Fruit fly (Drosophila melanogaster) whole organism, embryonic: ENCODE measurements around the gene Antp.

Experiments used
- Awh ChIP-seq: fragments of 200-800 bp; sonication (Bioruptor generic); IDR thresholded peaks from 2 replicates; pipeline ENCODE4, ENCODE4 v1.3.6; 2022; ENCODE audit warnings: missing biosample characterization, missing genetic modification characterization
- CG10321 ChIP-seq: fragments of 200-800 bp; sonication (Bioruptor generic); IDR thresholded peaks from 2 replicates; pipeline ENCODE4 v1.3.6; 2022; ENCODE audit warnings: missing biosample characterization, missing genetic modification characterization
- CG12219 ChIP-seq: fragments of 200-800 bp; sonication (Bioruptor generic); optimal IDR thresholded peaks from 3 replicates; lab custom pipeline; 2018; ENCODE audit warnings: missing biosample characterization, mild to moderate bottlenecking, missing genetic modification characterization
- CG14710 ChIP-seq: fragments of 200-800 bp; sonication (Bioruptor generic); optimal IDR thresholded peaks from 3 replicates; lab custom pipeline; 2019; ENCODE audit warnings: missing biosample characterization, mild to moderate bottlenecking, missing genetic modification characterization, moderate library complexity
- CG1529 ChIP-seq: fragments of 200-800 bp; sonication (Bioruptor generic); optimal IDR thresholded peaks from 3 replicates; lab custom pipeline; 2018; ENCODE audit warnings: missing biosample characterization, missing genetic modification characterization
- CG17829 ChIP-seq: fragments of 200-800 bp; optimal IDR thresholded peaks from 2 replicates; lab custom pipeline; 2019; ENCODE audit warnings: missing biosample characterization, mild to moderate bottlenecking, missing genetic modification characterization, moderate library complexity
- CG32767 ChIP-seq: fragments of 200-800 bp; sonication (Bioruptor generic); IDR thresholded peaks from 2 replicates; pipeline ENCODE4 v1.3.6; 2022; ENCODE audit warnings: missing biosample characterization, missing genetic modification characterization
- CG32772 ChIP-seq: fragments of 200-800 bp; sonication (Bioruptor generic); IDR thresholded peaks from 2 replicates; pipeline ENCODE4 v1.3.6; 2022; ENCODE audit warnings: missing biosample characterization, missing genetic modification characterization
- CG3838 ChIP-seq: fragments of 200-800 bp; sonication (Bioruptor generic); optimal IDR thresholded peaks from 3 replicates; lab custom pipeline; 2016; ENCODE audit warnings: missing biosample characterization, missing genetic modification characterization
- CG6854 ChIP-seq: fragments of 200-800 bp; sonication (Bioruptor generic); optimal IDR thresholded peaks from 3 replicates; lab custom pipeline; 2017; ENCODE audit warnings: missing biosample characterization, mild to moderate bottlenecking, missing genetic modification characterization
- CG8765 ChIP-seq: fragments of 200-800 bp; sonication (Bioruptor generic); IDR thresholded peaks from 2 replicates; pipeline ENCODE4 v1.3.6; 2022; ENCODE audit warnings: missing biosample characterization, missing genetic modification characterization
- CG8924 ChIP-seq: fragments of 200-800 bp; optimal IDR thresholded peaks from 3 replicates; lab custom pipeline; 2019; ENCODE audit warnings: missing biosample characterization, mild to moderate bottlenecking, missing genetic modification characterization, moderate library complexity
- CoRest ChIP-seq: fragments of 200-800 bp; sonication (Bioruptor generic); optimal IDR thresholded peaks from 3 replicates; lab custom pipeline; 2018; ENCODE audit warnings: missing biosample characterization, mild to moderate bottlenecking, missing genetic modification characterization, moderate library complexity
- D ChIP-seq, 2 experiments: fragments of 200-800 bp in 1 of 2; fragments of >200 bp in 1 of 2; sonication (Bioruptor generic) in 1 of 2; optimal IDR thresholded peaks; 2 replicates in 1 of 2; 3 replicates in 1 of 2; lab custom pipeline; 2017; ENCODE audit warnings: mild to moderate bottlenecking in 1 of 2, missing biosample characterization in 1 of 2, missing genetic modification characterization in 1 of 2, missing genetic modification reagents in 1 of 2
- D19A ChIP-seq: fragments of 200-800 bp; optimal IDR thresholded peaks from 3 replicates; lab custom pipeline; 2019; ENCODE audit warnings: missing biosample characterization, mild to moderate bottlenecking, missing genetic modification characterization, moderate library complexity
- Dip3 ChIP-seq: fragments of 200-800 bp; sonication (Bioruptor generic); optimal IDR thresholded peaks from 3 replicates; lab custom pipeline; 2016; ENCODE audit warnings: missing biosample characterization, missing genetic modification characterization
- Fer1 ChIP-seq: fragments of 200-800 bp; sonication (Bioruptor generic); optimal IDR thresholded peaks from 2 replicates; lab custom pipeline; 2017; ENCODE audit warnings: missing biosample characterization, mild to moderate bottlenecking, missing genetic modification characterization
- HmgD ChIP-seq: fragments of 200-800 bp; sonication (Bioruptor generic); optimal IDR thresholded peaks from 3 replicates; lab custom pipeline; 2016; ENCODE audit warnings: missing biosample characterization, missing genetic modification characterization
- Jarid2 ChIP-seq: fragments of 200-800 bp; sonication (Bioruptor generic); optimal IDR thresholded peaks from 3 replicates; lab custom pipeline; 2017; ENCODE audit warnings: mild to moderate bottlenecking, missing biosample characterization, missing genetic modification reagents, missing genetic modification characterization
- Kr ChIP-seq: fragments of 200-800 bp; sonication (Bioruptor generic); optimal IDR thresholded peaks from 2 replicates; lab custom pipeline; 2017; ENCODE audit warnings: missing biosample characterization, mild to moderate bottlenecking, missing genetic modification characterization
- Nf-YB ChIP-seq: fragments of 200-800 bp; sonication (Bioruptor generic); optimal IDR thresholded peaks from 3 replicates; lab custom pipeline; 2019; ENCODE audit warnings: missing biosample characterization, mild to moderate bottlenecking, missing genetic modification characterization, moderate library complexity
- NfI ChIP-seq: fragments of 200-800 bp; sonication (Bioruptor generic); optimal IDR thresholded peaks from 3 replicates; lab custom pipeline; 2018; ENCODE audit warnings: missing biosample characterization, mild to moderate bottlenecking, missing genetic modification characterization, moderate library complexity
- Stat92E ChIP-seq, 3 experiments: fragments of >200 bp in 2 of 3; fragments of 200-800 bp in 1 of 3; sonication (Bioruptor generic) in 1 of 3; optimal IDR thresholded peaks; 2 replicates each; lab custom pipeline; 2017 to 2019; ENCODE audit warnings: missing biosample characterization in 3 of 3, missing genetic modification characterization in 3 of 3, mild to moderate bottlenecking in 1 of 3, moderate library complexity in 1 of 3
- abd-A ChIP-seq: fragments of 200-800 bp; sonication (Bioruptor generic); optimal IDR thresholded peaks from 3 replicates; lab custom pipeline; 2019; ENCODE audit warnings: missing biosample characterization, mild to moderate bottlenecking, missing genetic modification characterization, moderate library complexity
- bowl ChIP-seq: fragments of 200-800 bp; sonication (Bioruptor generic); IDR thresholded peaks from 2 replicates; pipeline ENCODE4 v1.3.6; 2022; ENCODE audit warnings: missing biosample characterization, missing genetic modification characterization
- crol ChIP-seq: fragments of 200-800 bp; sonication (Bioruptor generic); IDR thresholded peaks from 2 replicates; pipeline ENCODE4 v1.3.6; 2022; ENCODE audit warnings: missing biosample characterization, missing genetic modification characterization
- dmrt11E ChIP-seq: fragments of 200-800 bp; sonication (Bioruptor generic); optimal IDR thresholded peaks from 3 replicates; lab custom pipeline; 2018; ENCODE audit warnings: missing biosample characterization, mild to moderate bottlenecking, missing genetic modification characterization, moderate library complexity
- insv ChIP-seq, 2 experiments: fragments of 200-800 bp; sonication (Bioruptor generic); optimal IDR thresholded peaks; 3 replicates each; lab custom pipeline; 2016 to 2018; ENCODE audit warnings: missing biosample characterization in 2 of 2, missing genetic modification characterization in 2 of 2
- inv ChIP-seq: fragments of 200-800 bp; sonication (Bioruptor generic); IDR thresholded peaks from 2 replicates; pipeline ENCODE4 v1.3.6; 2022; ENCODE audit warnings: missing biosample characterization, missing genetic modification characterization; ENCODE audit not compliant: partially characterized antibody
- nerfin-1 ChIP-seq: fragments of 200-800 bp; sonication (Bioruptor generic); optimal IDR thresholded peaks from 3 replicates; lab custom pipeline; 2019; ENCODE audit warnings: missing biosample characterization, mild to moderate bottlenecking, missing genetic modification characterization, moderate library complexity
- nmo ChIP-seq: fragments of 200-800 bp; sonication (Bioruptor generic); optimal IDR thresholded peaks from 2 replicates; lab custom pipeline; 2018; ENCODE audit warnings: missing biosample characterization, mild to moderate bottlenecking, missing genetic modification characterization, moderate library complexity
- oc ChIP-seq: fragments of 200-800 bp; sonication (Bioruptor generic); optimal IDR thresholded peaks from 2 replicates; lab custom pipeline; 2018; ENCODE audit warnings: missing biosample characterization, mild to moderate bottlenecking, missing genetic modification characterization, moderate library complexity
- pnt ChIP-seq: fragments of 200-800 bp; sonication (Bioruptor generic); optimal IDR thresholded peaks from 3 replicates; lab custom pipeline; 2016; ENCODE audit warnings: missing biosample characterization, missing genetic modification characterization
- prd ChIP-seq, 3 experiments: fragments of >200 bp in 2 of 3; fragments of 200-800 bp in 1 of 3; sonication (Bioruptor generic) in 1 of 3; optimal IDR thresholded peaks in 2 of 3; IDR thresholded peaks in 1 of 3; 2 replicates in 2 of 3; 3 replicates in 1 of 3; pipeline versions ENCODE4 v1.3.6 to Lab custom; 2017 to 2022; ENCODE audit warnings: missing biosample characterization in 1 of 3, missing genetic modification characterization in 1 of 3
- pros ChIP-seq: fragments of 200-800 bp; sonication (Bioruptor generic); optimal IDR thresholded peaks from 3 replicates; lab custom pipeline; 2019; ENCODE audit warnings: missing biosample characterization, mild to moderate bottlenecking, missing genetic modification characterization, moderate library complexity
- sd ChIP-seq: fragments of 200-800 bp; sonication (Bioruptor generic); optimal IDR thresholded peaks from 3 replicates; lab custom pipeline; 2018; ENCODE audit warnings: missing biosample characterization, mild to moderate bottlenecking, missing genetic modification characterization, moderate library complexity
- seq ChIP-seq: fragments of 200-800 bp; sonication (Bioruptor generic); IDR thresholded peaks from 2 replicates; pipeline ENCODE4 v1.3.6; 2022; ENCODE audit warnings: missing biosample characterization, missing genetic modification characterization
- slbo ChIP-seq: fragments of 200-800 bp; sonication (Bioruptor generic); IDR thresholded peaks from 2 replicates; pipeline ENCODE4 v1.3.6; 2022; ENCODE audit warnings: missing biosample characterization, missing genetic modification characterization
- tap ChIP-seq: fragments of 200-800 bp; optimal IDR thresholded peaks from 3 replicates; lab custom pipeline; 2019; ENCODE audit warnings: missing biosample characterization, mild to moderate bottlenecking, missing genetic modification characterization, moderate library complexity
- tll ChIP-seq, 2 experiments: fragments of 200-800 bp in 1 of 2; fragments of >200 bp in 1 of 2; sonication (Bioruptor generic) in 1 of 2; optimal IDR thresholded peaks; 2 replicates each; lab custom pipeline; 2017 to 2019; ENCODE audit warnings: missing biosample characterization in 2 of 2, missing genetic modification characterization in 2 of 2, mild to moderate bottlenecking in 1 of 2, moderate library complexity in 1 of 2
- twi ChIP-seq: fragments of 200-800 bp; optimal IDR thresholded peaks from 2 replicates; lab custom pipeline; 2019; ENCODE audit warnings: missing biosample characterization, mild to moderate bottlenecking, missing genetic modification characterization, moderate library complexity
- zen ChIP-seq: fragments of 200-800 bp; sonication (Bioruptor generic); optimal IDR thresholded peaks from 3 replicates; lab custom pipeline; 2018; ENCODE audit warnings: missing biosample characterization, mild to moderate bottlenecking, missing genetic modification characterization, moderate library complexity

Gene Antp

dm6 chr3R:6991888-6992287 lies 7.1 kb downstream of the Antp start (continued):
- TF ChIP-seq Kr (GFP tag; lab: Kevin White, UChicago) (peak; percentile 43), Dip3 (GFP tag; lab: Kevin White, UChicago) (no peak), seq (GFP tag; lab: Robert Waterston, UW) (peak; percentile 93), CG32767 (GFP tag; lab: Robert Waterston, UW) (no peak), CG1529 (GFP tag; lab: Kevin White, UChicago) (no peak), CG8765 (no peak), tll (GFP tag; optimal IDR thresholded peaks at IDR 0.05; lab: Kevin White, UChicago) (peak in 1 of 2 experiments; percentile 78), nmo (GFP tag; lab: Kevin White, UChicago) (peak; percentile 45), inv (GFP tag; lab: Robert Waterston, UW) (no peak), CG10321 (GFP tag; lab: Robert Waterston, UW) (peak; percentile 74), HmgD (peak; percentile 43), tap (tag; lab: Kevin White, UChicago) (peak; percentile 17), CG3838 (GFP tag; lab: Kevin White, UChicago) (no peak), slbo (no peak), CG17829 (tag; lab: Kevin White, UChicago) (peak; percentile 48), sd (tag; lab: Kevin White, UChicago) (peak; percentile 34), pros (peak; percentile 95), zen (peak; percentile 61), twi (peak; percentile 90), D (optimal IDR thresholded peaks at IDR 0.05; lab: Kevin White, UChicago) (peak; percentile 8), D (GFP tag; optimal IDR thresholded peaks at IDR 0.05; lab: Kevin White, UChicago) (peak; percentile 26), CG32772 (GFP tag; lab: Robert Waterston, UW) (no peak), CG6854 (GFP tag; lab: Kevin White, UChicago) (no peak), abd-A (tag; lab: Kevin White, UChicago) (peak; percentile 68), bowl (GFP tag; lab: Robert Waterston, UW) (no peak), CG14710 (tag; lab: Kevin White, UChicago) (no peak), Jarid2 (GFP tag; lab: Kevin White, UChicago) (no peak), crol (GFP tag; lab: Robert Waterston, UW) (peak; percentile 84), pnt (no peak), Stat92E (GFP tag; optimal IDR thresholded peaks at IDR 0.05; lab: Kevin White, UChicago) (peak in 1 of 3 experiments; percentile 27), Nf-YB (GFP tag; lab: Kevin White, UChicago) (peak; percentile 92), NfI (GFP tag; lab: Kevin White, UChicago) (no peak), dmrt11E (no peak), prd (optimal IDR thresholded peaks at IDR 0.05; lab: Kevin White, UChicago) (no peak), prd (GFP tag; IDR thresholded peaks at IDR 0.05; lab: Robert Waterston, UW) (0 out of 3 replicates have a peak, but pooled peaks have one; percentile 14), CoRest (peak; percentile 33), CG8924 (tag; lab: Kevin White, UChicago) (peak; percentile 37), D19A (tag; lab: Kevin White, UChicago) (no peak), Awh (GFP tag; lab: Robert Waterston, UW) (no peak), CG12219 (GFP tag; lab: Kevin White, UChicago) (no peak), insv (GFP tag; optimal IDR thresholded peaks at IDR 0.05; lab: Kevin White, UChicago) (peak in 1 of 2 experiments; percentile 49), nerfin-1 (tag; lab: Kevin White, UChicago) (peak; percentile 32), Fer1 (no peak), oc (tag; lab: Kevin White, UChicago) (peak; percentile 98)
